Fruit fly (Drosophila melanogaster): Measurements from ENCODE around the gene Nt5a.

Nt5a gene

DNA sequence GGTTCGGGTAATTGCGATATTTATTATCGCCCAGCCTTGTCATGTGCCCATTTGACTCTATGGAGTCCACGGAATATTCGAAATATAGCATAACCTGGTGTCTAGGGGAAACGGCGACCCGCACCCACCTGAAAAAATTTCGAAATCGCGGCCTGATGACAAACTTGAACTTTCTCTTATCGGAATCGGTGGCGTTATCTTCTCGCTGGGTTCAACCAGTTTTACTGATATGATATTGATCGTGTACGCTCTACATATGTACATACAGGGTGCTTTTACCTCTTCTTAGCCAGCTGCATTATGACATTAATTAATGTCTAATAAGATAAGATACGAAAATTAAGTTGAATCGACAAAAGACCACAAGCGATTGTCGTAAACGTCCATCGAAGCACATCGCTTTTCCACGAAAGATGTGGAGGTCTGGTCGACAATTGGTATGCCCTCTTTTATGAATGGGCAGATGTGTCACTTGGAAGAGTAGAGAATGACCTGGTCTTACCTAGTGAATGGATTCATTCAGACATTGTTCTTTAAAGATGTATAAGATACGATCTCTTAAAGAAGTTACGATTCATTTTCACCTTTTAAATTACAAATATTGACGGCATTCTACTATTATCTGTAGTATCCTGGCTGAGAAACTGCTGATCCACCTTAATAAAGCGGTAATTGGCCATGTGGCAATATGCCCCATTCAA is 13.2 kb upstream of the Nt5a start (continued):
- TF ChIP-seq pb (GFP tag; optimal IDR thresholded peaks at IDR 0.05): no peak
- no peak for TF ChIP-seq run (tag; optimal IDR thresholded peaks at IDR 0.05)
- TF ChIP-seq CG5953 (GFP tag; IDR thresholded peaks at IDR 0.05): peak; percentile 49; the same call in 1 of the 2 replicates
- peak; percentile 31 for TF ChIP-seq Sox102F (GFP tag; optimal IDR thresholded peaks at IDR 0.05)
- TF ChIP-seq Oli (tag; optimal IDR thresholded peaks at IDR 0.05): peak; percentile 28
- no peak for TF ChIP-seq cad (GFP tag; optimal IDR thresholded peaks at IDR 0.05)
- TF ChIP-seq schlank (tag; optimal IDR thresholded peaks at IDR 0.05): no peak
- TF ChIP-seq CG14441 (GFP tag; IDR thresholded peaks at IDR 0.05): no peak
- TF ChIP-seq so (GFP tag; IDR thresholded peaks at IDR 0.05): no peak
- no peak for TF ChIP-seq danr (GFP tag; IDR thresholded peaks at IDR 0.05)
- TF ChIP-seq D (optimal IDR thresholded peaks at IDR 0.05): no peak
- no peak for TF ChIP-seq D (GFP tag; optimal IDR thresholded peaks at IDR 0.05)
- TF ChIP-seq GATAe (GFP tag; conservative IDR thresholded peaks at IDR 0.05): peak; percentile 48; the same call in 1 of the 2 replicates
- no peak for TF ChIP-seq yki (optimal IDR thresholded peaks at IDR 0.05)
- no peak for TF ChIP-seq lbe (GFP tag; optimal IDR thresholded peaks at IDR 0.05)
- no peak for TF ChIP-seq Mad (GFP tag; optimal IDR thresholded peaks at IDR 0.05)
- TF ChIP-seq CG12391 (tag; optimal IDR thresholded peaks at IDR 0.05): no peak
- no peak for TF ChIP-seq emc (GFP tag; optimal IDR thresholded peaks at IDR 0.05)
- TF ChIP-seq Bgb (GFP tag; IDR thresholded peaks at IDR 0.05; ENCODE audit: partially characterized antibody): no peak
- no peak for TF ChIP-seq chn (GFP tag; optimal IDR thresholded peaks at IDR 0.05)
- TF ChIP-seq nerfin-1 (tag; optimal IDR thresholded peaks at IDR 0.05): no peak
- no peak for TF ChIP-seq ara (GFP tag; IDR thresholded peaks at IDR 0.05)
- no peak for TF ChIP-seq hbn (GFP tag; IDR thresholded peaks at IDR 0.05; ENCODE audit: partially characterized antibody)
- no peak for TF ChIP-seq YL-1 (GFP tag; optimal IDR thresholded peaks at IDR 0.05)
- no peak for TF ChIP-seq shn (GFP tag; optimal IDR thresholded peaks at IDR 0.05)
- peak; percentile 17 for TF ChIP-seq fd96Cb (tag; optimal IDR thresholded peaks at IDR 0.05)
- TF ChIP-seq knrl (GFP tag; IDR thresholded peaks at IDR 0.05; ENCODE audit: partially characterized antibody): no peak
- no peak for TF ChIP-seq pfk (GFP tag; optimal IDR thresholded peaks at IDR 0.05)
- TF ChIP-seq slbo (GFP tag; IDR thresholded peaks at IDR 0.05): peak; percentile 29; the same call in 1 of the 2 replicates
- TF ChIP-seq Ptx1 (GFP tag; IDR thresholded peaks at IDR 0.05): peak; percentile 33; the same call in 1 of the 2 replicates
- TF ChIP-seq NC2α (GFP tag; optimal IDR thresholded peaks at IDR 0.05): no peak
- TF ChIP-seq Dref (GFP tag; IDR thresholded peaks at IDR 0.05): no peak
- no peak for TF ChIP-seq CG7556 (GFP tag; optimal IDR thresholded peaks at IDR 0.05)
- no peak for TF ChIP-seq CG14667 (GFP tag; IDR thresholded peaks at IDR 0.05)
- TF ChIP-seq br (optimal IDR thresholded peaks at IDR 0.05): no peak
- no peak for TF ChIP-seq CkIIα-i1 (GFP tag; IDR thresholded peaks at IDR 0.05)
- no peak for TF ChIP-seq CG13123 (GFP tag; optimal IDR thresholded peaks at IDR 0.05)
- TF ChIP-seq vfl (GFP tag; optimal IDR thresholded peaks at IDR 0.05): no peak
- no peak for TF ChIP-seq ap (GFP tag; IDR thresholded peaks at IDR 0.05)
- no peak for TF ChIP-seq Stat92E (GFP tag; optimal IDR thresholded peaks at IDR 0.05)
- no peak for TF ChIP-seq CG6175 (GFP tag; IDR thresholded peaks at IDR 0.05)
- TF ChIP-seq sqz (GFP tag; optimal IDR thresholded peaks at IDR 0.05): no peak
- peak; percentile 12 for TF ChIP-seq CG17385 (GFP tag; optimal IDR thresholded peaks at IDR 0.05)
- no peak for TF ChIP-seq oc (tag; optimal IDR thresholded peaks at IDR 0.05)
- TF ChIP-seq Nf-YB (GFP tag; optimal IDR thresholded peaks at IDR 0.05): no peak
- TF ChIP-seq salm (tag; optimal IDR thresholded peaks at IDR 0.05): peak; percentile 36
- TF ChIP-seq Pdp1 (GFP tag; optimal IDR thresholded peaks at IDR 0.05): peak in 1 of 2 experiments; percentile 21
- no peak for TF ChIP-seq CG4707 (GFP tag; optimal IDR thresholded peaks at IDR 0.05)
- no peak for TF ChIP-seq NfI (GFP tag; optimal IDR thresholded peaks at IDR 0.05)
- TF ChIP-seq dan (GFP tag; IDR thresholded peaks at IDR 0.05): no peak
- TF ChIP-seq bbx (GFP tag; IDR thresholded peaks at IDR 0.05; ENCODE audit: partially characterized antibody): no peak
